Worm (Caenorhabditis elegans) whole organism, L4 larva: Measurements from ENCODE around the gene C01B9.4.

ENCODE experiments used
- F26F4.8 ChIP-seq: fragments of 200-800 bp; sonication (Bioruptor generic); conservative IDR thresholded peaks from 2 replicates; pipeline ENCODE4 v1.3.6; 2022; ENCODE audit warnings: missing genetic modification characterization, missing compliant biosample characterization
- F37D6.2 ChIP-seq: sonication (generic microtip); optimal IDR thresholded peaks from 2 replicates; lab custom pipeline; 2016; ENCODE audit warnings: mild to moderate bottlenecking, missing genetic modification characterization, missing compliant biosample characterization
- F44E2.7 ChIP-seq: fragments of 200-800 bp; sonication (Bioruptor generic); IDR thresholded peaks from 2 replicates; pipeline ENCODE4 v2.1.2; 2022; ENCODE audit warnings: missing genetic modification characterization, missing compliant biosample characterization
- F49E8.2 ChIP-seq: sonication (generic microtip); optimal IDR thresholded peaks from 2 replicates; lab custom pipeline; 2016; ENCODE audit warnings: missing compliant biosample characterization, mild to moderate bottlenecking, missing genetic modification characterization, borderline replicate concordance
- R02D3.7 ChIP-seq: fragments of 150-350 bp; sonication (generic microtip); optimal IDR thresholded peaks from 3 replicates; lab custom pipeline; 2014; ENCODE audit warnings: missing biosample characterization, missing genetic modification characterization
- Y48G9A.11 ChIP-seq: fragments of 200-800 bp; sonication (Bioruptor generic); IDR thresholded peaks from 2 replicates; pipeline ENCODE4 v1.3.6; 2022; ENCODE audit warnings: missing genetic modification reagents, missing genetic modification characterization, missing compliant biosample characterization
- Y75B8A.6 ChIP-seq: fragments of 200-800 bp; sonication (Bioruptor generic); IDR thresholded peaks from 2 replicates; pipeline ENCODE4 v1.3.6; 2022; ENCODE audit warnings: missing genetic modification reagents, missing genetic modification characterization, missing compliant biosample characterization
- ZK337.2 ChIP-seq: fragments of 200-800 bp; sonication (Bioruptor generic); IDR thresholded peaks from 2 replicates; pipeline ENCODE4 v1.3.6; 2022; ENCODE audit warnings: missing genetic modification reagents, missing genetic modification characterization, missing compliant biosample characterization
- ZK546.5 ChIP-seq, 2 experiments: sonication (generic microtip); optimal IDR thresholded peaks; 2 replicates each; lab custom pipeline; 2017; ENCODE audit warnings: missing biosample characterization in 2 of 2, missing genetic modification characterization in 2 of 2
- aha-1 ChIP-seq: fragments of 150-350 bp; peaks from one replicate; lab custom pipeline; 2014; ENCODE audit warnings: missing biosample characterization, missing genetic modification characterization
- arid-1 ChIP-seq: fragments of 200-800 bp; sonication (Bioruptor generic); conservative IDR thresholded peaks from 2 replicates; pipeline ENCODE4 v1.3.6; 2022; ENCODE audit warnings: missing genetic modification reagents, missing genetic modification characterization, missing compliant biosample characterization
- attf-4 ChIP-seq: sonication (generic microtip); optimal IDR thresholded peaks from 3 replicates; lab custom pipeline; 2017; ENCODE audit warnings: missing biosample characterization, missing genetic modification characterization
- ceh-44 ChIP-seq: fragments of 200-800 bp; sonication (Bioruptor generic); IDR thresholded peaks from 2 replicates; pipeline ENCODE4 v1.3.6; 2022; ENCODE audit warnings: missing genetic modification reagents, missing genetic modification characterization, missing compliant biosample characterization
- cey-2 ChIP-seq: sonication (generic microtip); optimal IDR thresholded peaks from 3 replicates; lab custom pipeline; 2017; ENCODE audit warnings: missing genetic modification characterization, mild to moderate bottlenecking, missing compliant biosample characterization, antibody characterized with exemption, borderline replicate concordance; ENCODE audit not compliant: insufficient read depth
- daf-12 ChIP-seq: fragments of 150-350 bp; optimal IDR thresholded peaks from 2 replicates; lab custom pipeline; 2014; ENCODE audit warnings: missing biosample characterization, missing genetic modification reagents, missing genetic modification characterization
- daf-16 ChIP-seq, 3 experiments: sonication (generic microtip); optimal IDR thresholded peaks; 2 replicates each; lab custom pipeline; 2016 to 2017; ENCODE audit warnings: missing genetic modification characterization in 3 of 3, missing genetic modification reagents in 3 of 3, mild to moderate bottlenecking in 2 of 3, missing compliant biosample characterization in 2 of 3, missing biosample characterization in 1 of 3, moderate library complexity in 1 of 3
- daf-19 ChIP-seq: fragments of 200-800 bp; sonication (Bioruptor generic); conservative IDR thresholded peaks from 2 replicates; pipeline ENCODE4 v1.3.6; 2022; ENCODE audit warnings: missing genetic modification characterization, missing compliant biosample characterization
- dmd-8 ChIP-seq: fragments of 200-800 bp; sonication (Bioruptor generic); IDR thresholded peaks from 2 replicates; pipeline ENCODE4 v1.3.6; 2022; ENCODE audit warnings: missing genetic modification characterization, missing compliant biosample characterization
- dpl-1 ChIP-seq: fragments of 150-350 bp; optimal IDR thresholded peaks from 2 replicates; lab custom pipeline; 2014; ENCODE audit warnings: missing biosample characterization, missing genetic modification reagents, missing genetic modification characterization
- duxl-1 ChIP-seq: sonication (generic microtip); optimal IDR thresholded peaks from 2 replicates; lab custom pipeline; 2016; ENCODE audit warnings: mild to moderate bottlenecking, missing genetic modification characterization, moderate library complexity, missing compliant biosample characterization; ENCODE audit not compliant: poor library complexity
- egl-43 ChIP-seq: fragments of 200-800 bp; sonication (Bioruptor generic); IDR thresholded peaks from 2 replicates; pipeline ENCODE4 v1.3.6; 2022; ENCODE audit warnings: missing genetic modification reagents, missing genetic modification characterization, missing compliant biosample characterization
- fkh-10 ChIP-seq: fragments of 150-350 bp; optimal IDR thresholded peaks from 2 replicates; lab custom pipeline; 2014; ENCODE audit warnings: missing biosample characterization, missing genetic modification reagents, missing genetic modification characterization
- fos-1 ChIP-seq: fragments of 150-350 bp; optimal IDR thresholded peaks from 2 replicates; lab custom pipeline; 2014; ENCODE audit warnings: missing biosample characterization, missing genetic modification characterization
- hif-1 ChIP-seq, 2 experiments: sonication (generic microtip); optimal IDR thresholded peaks; 2 replicates each; lab custom pipeline; 2016 to 2017; ENCODE audit warnings: missing compliant biosample characterization in 2 of 2, missing genetic modification characterization in 2 of 2, missing genetic modification reagents in 2 of 2, missing genotype in 2 of 2, mild to moderate bottlenecking in 1 of 2
- lim-7 ChIP-seq: fragments of 200-800 bp; sonication (Bioruptor generic); IDR thresholded peaks from 2 replicates; pipeline ENCODE4 v1.3.6; 2022; ENCODE audit warnings: missing genetic modification characterization, missing compliant biosample characterization
- lin-38 ChIP-seq: fragments of 200-800 bp; sonication (Bioruptor generic); IDR thresholded peaks from 2 replicates; pipeline ENCODE4 v1.3.6; 2022; ENCODE audit warnings: missing genetic modification reagents, missing genetic modification characterization, missing compliant biosample characterization
- lsy-2 ChIP-seq, 2 experiments: fragments of 150-350 bp in 1 of 2; sonication (generic microtip) in 1 of 2; optimal IDR thresholded peaks; 2 replicates each; lab custom pipeline; 2014 to 2017; ENCODE audit warnings: missing biosample characterization in 2 of 2, missing genetic modification characterization in 2 of 2
- mdl-1 ChIP-seq, 2 experiments: fragments of 150-350 bp in 1 of 2; sonication (generic microtip) in 1 of 2; optimal IDR thresholded peaks; 2 replicates each; lab custom pipeline; 2014 to 2017; ENCODE audit warnings: missing biosample characterization in 2 of 2, missing genetic modification characterization in 2 of 2
- mes-2 ChIP-seq: sonication (generic microtip); optimal IDR thresholded peaks from 2 replicates; lab custom pipeline; 2016; ENCODE audit warnings: missing genotype, mild to moderate bottlenecking, missing genetic modification characterization, missing compliant biosample characterization; ENCODE audit not compliant: poor library complexity, severe bottlenecking
- nhr-25 ChIP-seq: sonication (generic microtip); optimal IDR thresholded peaks from 2 replicates; lab custom pipeline; 2017; ENCODE audit warnings: missing genetic modification characterization, mild to moderate bottlenecking, missing compliant biosample characterization, antibody characterized with exemption, moderate library complexity, borderline replicate concordance; ENCODE audit not compliant: insufficient read depth
- nhr-28 ChIP-seq: fragments of 150-350 bp; optimal IDR thresholded peaks from 2 replicates; lab custom pipeline; 2014; ENCODE audit warnings: missing biosample characterization, missing genetic modification characterization
- nhr-41 ChIP-seq: fragments of 200-800 bp; sonication (Bioruptor generic); IDR thresholded peaks from 2 replicates; pipeline ENCODE4 v1.3.6; 2022; ENCODE audit warnings: missing genetic modification reagents, missing genetic modification characterization, missing compliant biosample characterization
- nhr-42 ChIP-seq: fragments of 200-800 bp; sonication (Bioruptor generic); IDR thresholded peaks from 2 replicates; pipeline ENCODE4 v1.3.6; 2022; ENCODE audit warnings: missing genetic modification characterization, missing compliant biosample characterization
- nhr-6 ChIP-seq: fragments of 150-350 bp; optimal IDR thresholded peaks from 2 replicates; lab custom pipeline; 2014; ENCODE audit warnings: missing biosample characterization, missing genetic modification characterization
- nhr-76 ChIP-seq: fragments of 150-350 bp; optimal IDR thresholded peaks from 2 replicates; lab custom pipeline; 2014; ENCODE audit warnings: missing biosample characterization, missing genetic modification characterization
- skn-1 ChIP-seq: fragments of 150-350 bp; optimal IDR thresholded peaks from 2 replicates; lab custom pipeline; 2014; ENCODE audit warnings: missing biosample characterization, missing genetic modification characterization
- snpc-1.2 ChIP-seq: fragments of 200-800 bp; sonication (Bioruptor generic); IDR thresholded peaks from 2 replicates; pipeline ENCODE4 v1.3.6; 2022; ENCODE audit warnings: missing genetic modification reagents, missing genetic modification characterization, missing compliant biosample characterization
- tag-97 ChIP-seq: fragments of 200-800 bp; sonication (Bioruptor generic); IDR thresholded peaks from 2 replicates; pipeline ENCODE4 v1.3.6; 2022; ENCODE audit warnings: missing genetic modification characterization, missing compliant biosample characterization
- tra-1 ChIP-seq: fragments of 200-800 bp; sonication (Bioruptor generic); IDR thresholded peaks from 2 replicates; pipeline ENCODE4 v1.3.6; 2022; ENCODE audit warnings: missing genetic modification reagents, missing genetic modification characterization, missing compliant biosample characterization
- unc-130 ChIP-seq: sonication (generic microtip); optimal IDR thresholded peaks from 2 replicates; lab custom pipeline; 2016; ENCODE audit warnings: missing genetic modification reagents, missing genetic modification characterization, missing compliant biosample characterization
- vab-7 ChIP-seq: fragments of 200-800 bp; sonication (Bioruptor generic); IDR thresholded peaks from 2 replicates; pipeline ENCODE4 v1.3.6; 2022; ENCODE audit warnings: missing genetic modification reagents, missing genetic modification characterization, missing compliant biosample characterization
- zfp-3 ChIP-seq: fragments of 200-800 bp; sonication (Bioruptor generic); conservative IDR thresholded peaks from 2 replicates; pipeline ENCODE4 v1.3.6; 2022; ENCODE audit warnings: missing genetic modification reagents, missing genetic modification characterization, missing compliant biosample characterization

The C01B9.4 gene

ce11 chrII:13732146-13732545 is 51.6 kb downstream of the C01B9.4 start:
- TF ChIP-seq daf-19 (no peak), F49E8.2 (tag; lab: Kevin White, UChicago) (peak; percentile 77)
- TF ChIP-seq, all 104 proteins: peak for 1

- no peak for TF ChIP-seq ceh-44 (GFP tag; lab: Robert Waterston, UW)
- TF ChIP-seq ZK546.5 (tag; optimal IDR thresholded peaks at IDR 0.05; lab: Kevin White, UChicago): no peak
- no peak for TF ChIP-seq Y75B8A.6 (GFP tag; lab: Robert Waterston, UW)
- TF ChIP-seq nhr-41 (GFP tag; lab: Robert Waterston, UW): no peak
- no peak for TF ChIP-seq cey-2 (tag; lab: Kevin White, UChicago)
- TF ChIP-seq skn-1: no peak
- no peak for TF ChIP-seq daf-12
- TF ChIP-seq tag-97 (GFP tag; lab: Robert Waterston, UW): no peak
- TF ChIP-seq fos-1 (tag; lab: Kevin White, UChicago): no peak
- no peak for TF ChIP-seq vab-7
These were observed 54.4 kb downstream of the C01B9.4 start, which contains the start of gene Y54G9A.9 for ce11 chrII:13729416-13729815. Gene Y54G9A.9 (plus strand): TSS chrII:13729716.

- TF ChIP-seq mes-2 (peak; percentile 53), lin-38 (peak; percentile 67), dmd-8 (GFP tag; lab: Robert Waterston, UW) (no peak), unc-130 (GFP tag; lab: Kevin White, UChicago) (peak; percentile 25), daf-16 (GFP tag; optimal IDR thresholded peaks at IDR 0.05; lab: Kevin White, UChicago) (no peak), daf-16 (tag; optimal IDR thresholded peaks at IDR 0.05; lab: Kevin White, UChicago) (no peak), lsy-2 (tag; optimal IDR thresholded peaks at IDR 0.05; lab: Kevin White, UChicago) (peak in 1 of 2 experiments; percentile 31), dpl-1 (GFP tag; lab: Kevin White, UChicago) (peak; percentile 52), mdl-1 (tag; optimal IDR thresholded peaks at IDR 0.05; lab: Kevin White, UChicago) (no peak), aha-1 (peak; percentile 71)
These were observed 58.0 kb downstream of the C01B9.4 start, which contains the start of the genes Y54G9A.7 and bub-3 for ce11 chrII:13725793-13726192. Gene Y54G9A.7 (minus strand): TSS chrII:13725799. Gene bub-3 (plus strand): TSS chrII:13726062.

DNA sequence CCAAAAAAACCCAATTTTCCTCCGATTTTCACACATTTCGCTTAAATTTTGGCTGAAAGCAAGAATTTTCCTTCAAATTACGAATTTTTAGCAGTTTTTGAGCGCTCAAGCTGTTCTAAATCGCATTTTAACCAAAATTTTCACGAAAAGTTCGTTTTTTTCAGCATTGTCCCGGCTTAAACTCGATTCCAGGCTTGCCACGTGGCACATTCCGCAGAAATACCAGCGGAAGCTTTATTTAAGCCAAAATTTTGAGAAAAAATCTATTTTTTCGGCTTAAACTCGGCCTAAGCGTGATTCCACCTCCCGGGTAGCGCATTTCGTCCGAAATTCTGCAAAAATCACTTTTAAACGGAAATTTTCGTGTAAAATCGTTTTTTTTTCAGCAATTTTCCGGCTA is 60.0 kb downstream of the C01B9.4 start:
- TF ChIP-seq Y48G9A.11 (GFP tag; lab: Robert Waterston, UW): no peak
- TF ChIP-seq skn-1: no peak
- TF ChIP-seq dmd-8 (GFP tag; lab: Robert Waterston, UW): no peak
- TF ChIP-seq nhr-28 (tag; lab: Kevin White, UChicago): no peak
- peak; percentile 44; the same call in 1 of the 2 replicates for TF ChIP-seq lin-38
- TF ChIP-seq fkh-10 (GFP tag; lab: Kevin White, UChicago): no peak
- TF ChIP-seq tra-1 (GFP tag; lab: Robert Waterston, UW): no peak
- TF ChIP-seq nhr-76 (tag; lab: Kevin White, UChicago): no peak
- TF ChIP-seq hif-1 (tag; optimal IDR thresholded peaks at IDR 0.05; lab: Kevin White, UChicago): no peak

DNA sequence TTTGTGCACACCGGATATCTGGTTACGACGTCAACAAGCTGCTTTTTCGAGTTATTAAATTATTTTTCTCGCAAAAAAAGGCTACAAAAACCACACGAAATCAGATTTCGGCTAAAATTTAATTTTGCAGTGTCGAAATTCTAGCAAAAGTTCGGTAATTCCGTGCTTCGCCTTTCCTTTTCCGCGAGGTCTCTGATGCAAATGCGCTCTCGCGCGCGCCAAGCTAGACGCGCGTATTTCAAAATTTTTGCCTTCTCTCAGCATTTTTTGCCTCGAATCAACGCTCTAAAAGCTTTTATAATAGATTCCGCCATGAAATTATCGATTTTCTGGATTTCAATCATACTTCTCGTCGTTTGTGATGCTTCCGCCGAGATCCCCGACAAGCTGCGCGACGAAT is 61.0 kb downstream of the C01B9.4 start, which contains the start of gene Y54G9A.5:
Gene Y54G9A.5, plus strand, starts transcription at position 245 of the 400 bp plus-strand sequence.
- TF ChIP-seq ZK337.2 (GFP tag; lab: Robert Waterston, UW) (0 out of 2 replicates have a peak, but pooled peaks have one; percentile 37), vab-7 (0 out of 2 replicates have a peak, but pooled peaks have one; percentile 27), F26F4.8 (GFP tag; lab: Robert Waterston, UW) (no peak), duxl-1 (tag; lab: Kevin White, UChicago) (no peak), zfp-3 (no peak), fkh-10 (GFP tag; lab: Kevin White, UChicago) (no peak), nhr-76 (tag; lab: Kevin White, UChicago) (no peak), R02D3.7 (tag; lab: Kevin White, UChicago) (no peak), nhr-6 (no peak), lin-38 (peak; percentile 90), nhr-42 (0 out of 2 replicates have a peak, but pooled peaks have one; percentile 12), snpc-1.2 (no peak), F44E2.7 (no peak), egl-43 (no peak), arid-1 (GFP tag; lab: Robert Waterston, UW) (no peak), mes-2 (peak; percentile 39), attf-4 (tag; lab: Kevin White, UChicago) (no peak), F37D6.2 (no peak), nhr-25 (tag; lab: Kevin White, UChicago) (no peak), lim-7 (no peak), Y48G9A.11 (GFP tag; lab: Robert Waterston, UW) (0 out of 2 replicates have a peak, but pooled peaks have one; percentile 36)
